Worm (Caenorhabditis elegans) whole organism, L3 larva: Measurements from ENCODE around the gene mtm-5.

Experiments used
- ZK546.5 ChIP-seq: sonication (generic microtip); optimal IDR thresholded peaks from 2 replicates; lab custom pipeline; 2017; ENCODE audit warnings: missing biosample characterization, missing genetic modification characterization
- ceh-16 ChIP-seq: sonication (generic microtip); optimal IDR thresholded peaks from 2 replicates; lab custom pipeline; 2017; ENCODE audit warnings: missing biosample characterization, missing genetic modification characterization
- elt-1 ChIP-seq: fragments of 150-350 bp; optimal IDR thresholded peaks from 2 replicates; lab custom pipeline; 2014; ENCODE audit warnings: missing biosample characterization, missing genetic modification characterization
- nhr-28 ChIP-seq: fragments of 150-350 bp; optimal IDR thresholded peaks from 2 replicates; lab custom pipeline; 2014; ENCODE audit warnings: missing biosample characterization, missing genetic modification characterization
- nhr-77 ChIP-seq: fragments of 150-350 bp; optimal IDR thresholded peaks from 2 replicates; lab custom pipeline; 2014; ENCODE audit warnings: missing biosample characterization, missing genetic modification characterization
- snpc-4 ChIP-seq: fragments of 150-350 bp; optimal IDR thresholded peaks from 2 replicates; lab custom pipeline; 2014; ENCODE audit warnings: missing biosample characterization, missing genetic modification characterization
- unc-39 ChIP-seq: sonication (generic microtip); optimal IDR thresholded peaks from 4 replicates; lab custom pipeline; 2017; ENCODE audit warnings: missing biosample characterization, missing genetic modification characterization
- zag-1 ChIP-seq: fragments of 150-350 bp; optimal IDR thresholded peaks from 2 replicates; lab custom pipeline; 2014; ENCODE audit warnings: missing biosample characterization, missing genetic modification characterization

ce11 chrX:5279170-5279635 is 36.0 kb upstream of the mtm-5 start, which contains the start of gene Y34B4A.2:
- no peak for TF ChIP-seq zag-1 (tag; lab: Kevin White, UChicago)
- TF ChIP-seq unc-39, result no peak
- TF ChIP-seq ceh-16 (tag; lab: Kevin White, UChicago), result no peak
- TF ChIP-seq elt-1 (tag; lab: Kevin White, UChicago), result no peak
- no peak for TF ChIP-seq ZK546.5
- TF ChIP-seq nhr-28 (tag; lab: Kevin White, UChicago), result no peak
- no peak for TF ChIP-seq nhr-77 (tag; lab: Kevin White, UChicago)
- TF ChIP-seq snpc-4 (tag; lab: Kevin White, UChicago), result no peak
